4 worm cellular contexts compared by ENCODE assay signal in the genomic region with DNA sequence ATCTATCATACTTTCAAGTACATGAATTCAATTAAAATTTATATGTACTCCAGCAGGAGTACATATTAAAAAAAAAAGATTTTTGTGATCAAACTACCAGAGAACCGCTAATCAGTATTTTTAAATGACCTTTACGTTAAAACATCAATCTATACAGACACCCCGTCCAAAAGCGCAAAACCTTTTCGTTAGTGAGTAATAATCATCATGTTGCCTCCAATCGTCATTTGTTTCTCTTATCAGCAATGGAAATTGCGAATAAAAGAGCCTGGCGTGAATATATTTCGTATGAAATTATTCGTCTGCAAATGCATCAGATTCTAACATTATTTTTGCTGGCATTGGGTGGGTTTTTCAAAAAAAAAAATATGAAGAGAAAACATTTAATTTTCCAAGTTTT.
TF ChIP-seq lines count a peak whose summit lies in the region.

A gene (plus strand): TSS at position 225 of the 400 bp plus-strand sequence.

TF ChIP-seq in whole organism, L2 larva, 48 proteins besides CTCF, POLR2A, EP300 and RAD21:
- no peak for TF ChIP-seq lin-13 (GFP tag; optimal IDR thresholded peaks at IDR 0.05; lab: Kevin White, UChicago)
- TF ChIP-seq F13H6.1 (tag; optimal IDR thresholded peaks at IDR 0.05; lab: Kevin White, UChicago) = no peak
- TF ChIP-seq ceh-82 (tag; optimal IDR thresholded peaks at IDR 0.05; lab: Kevin White, UChicago) = no peak
- peak; percentile 91 for TF ChIP-seq fos-1 (tag; optimal IDR thresholded peaks at IDR 0.05; lab: Kevin White, UChicago)
- TF ChIP-seq sem-4 (tag; optimal IDR thresholded peaks at IDR 0.05; lab: Kevin White, UChicago) = no peak

TF ChIP-seq in whole organism, L3 larva, 47 proteins besides CTCF, POLR2A, EP300 and RAD21:
- TF ChIP-seq daf-12 (tag; optimal IDR thresholded peaks at IDR 0.05; lab: Kevin White, UChicago) (no peak), lsy-12 (tag; optimal IDR thresholded peaks at IDR 0.05; lab: Kevin White, UChicago) (no peak), pqm-1 (tag; optimal IDR thresholded peaks at IDR 0.05; lab: Kevin White, UChicago) (peak; percentile 18), nhr-11 (tag; optimal IDR thresholded peaks at IDR 0.05; lab: Kevin White, UChicago) (no peak), elt-2 (tag; optimal IDR thresholded peaks at IDR 0.05; lab: Kevin White, UChicago) (peak; percentile 27), nhr-23 (tag; optimal IDR thresholded peaks at IDR 0.05; lab: Kevin White, UChicago) (no peak), eor-1 (tag; optimal IDR thresholded peaks at IDR 0.05; lab: Kevin White, UChicago) (no peak), lin-15B (tag; optimal IDR thresholded peaks at IDR 0.05; lab: Kevin White, UChicago) (no peak)
TF ChIP-seq in whole organism, L3 larva: peak in this region for 2.

TF ChIP-seq in whole organism, L4 larva, 104 proteins besides CTCF, POLR2A, EP300 and RAD21:
- no peak for TF ChIP-seq lin-29 (GFP tag; IDR thresholded peaks at IDR 0.05; lab: Robert Waterston, UW)
- TF ChIP-seq dmd-8 (GFP tag; IDR thresholded peaks at IDR 0.05; lab: Robert Waterston, UW) = no peak
- TF ChIP-seq pqm-1 (tag; optimal IDR thresholded peaks at IDR 0.05; lab: Kevin White, UChicago) = peak; percentile 67
- peak; percentile 30 for TF ChIP-seq nhr-6 (tag; optimal IDR thresholded peaks at IDR 0.05; lab: Kevin White, UChicago)
- TF ChIP-seq tag-97 (GFP tag; IDR thresholded peaks at IDR 0.05; lab: Robert Waterston, UW) = no peak
- TF ChIP-seq arid-1 (GFP tag; conservative IDR thresholded peaks at IDR 0.05; lab: Robert Waterston, UW) = no peak
- no peak for TF ChIP-seq lin-13 (GFP tag; optimal IDR thresholded peaks at IDR 0.05; lab: Kevin White, UChicago)
- TF ChIP-seq nhr-25 (tag; optimal IDR thresholded peaks at IDR 0.05; lab: Kevin White, UChicago; ENCODE audit: borderline replicate concordance, insufficient read depth) = no peak
- no peak for TF ChIP-seq ces-1 (GFP tag; optimal IDR thresholded peaks at IDR 0.05; lab: Kevin White, UChicago)
- TF ChIP-seq php-3 (GFP tag; IDR thresholded peaks at IDR 0.05; lab: Robert Waterston, UW) = no peak
- no peak for TF ChIP-seq hlh-11 (tag; optimal IDR thresholded peaks at IDR 0.05; lab: Kevin White, UChicago)
- TF ChIP-seq lim-7 (GFP tag; IDR thresholded peaks at IDR 0.05; lab: Robert Waterston, UW) = no peak
- TF ChIP-seq F44E2.7 (GFP tag; IDR thresholded peaks at IDR 0.05; lab: Robert Waterston, UW) = no peak
- no peak for TF ChIP-seq set-16 (GFP tag; IDR thresholded peaks at IDR 0.05; lab: Robert Waterston, UW)
- TF ChIP-seq F10B5.3 (tag; optimal IDR thresholded peaks at IDR 0.05; lab: Kevin White, UChicago) = no peak
- TF ChIP-seq lsy-2 (tag; optimal IDR thresholded peaks at IDR 0.05; lab: Kevin White, UChicago) = no peak
- peak; percentile 47; the same call in 1 of the 2 replicates for TF ChIP-seq dmd-6 (GFP tag; IDR thresholded peaks at IDR 0.05; lab: Robert Waterston, UW)
- no peak for TF ChIP-seq mep-1 (tag; optimal IDR thresholded peaks at IDR 0.05; lab: Kevin White, UChicago)
- TF ChIP-seq saeg-2 (GFP tag; IDR thresholded peaks at IDR 0.05; lab: Robert Waterston, UW) = no peak
- TF ChIP-seq spr-3 (GFP tag; optimal IDR thresholded peaks at IDR 0.05; lab: Kevin White, UChicago) = no peak
TF ChIP-seq in whole organism, L4 larva: peak in this region for 3.

TF ChIP-seq in whole organism, young adult, 124 proteins besides CTCF, POLR2A, EP300 and RAD21:
- TF ChIP-seq nhr-80 (tag; optimal IDR thresholded peaks at IDR 0.05; lab: Kevin White, UChicago) = peak; percentile 70
- no peak for TF ChIP-seq ama-1 (optimal IDR thresholded peaks at IDR 0.05; lab: Kevin White, UChicago)
- no peak for TF ChIP-seq ama-1 (GFP tag; optimal IDR thresholded peaks at IDR 0.05; lab: Kevin White, UChicago)
- TF ChIP-seq lsl-1 (GFP tag; optimal IDR thresholded peaks at IDR 0.05; lab: Kevin White, UChicago) = no peak
- no peak for TF ChIP-seq lin-26 (GFP tag; IDR thresholded peaks at IDR 0.05; lab: Robert Waterston, UW)
- no peak for TF ChIP-seq nhr-27 (tag; optimal IDR thresholded peaks at IDR 0.05; lab: Kevin White, UChicago)
